Fruit fly (Drosophila melanogaster) whole organism, adult: Measurements from ENCODE around the gene CG5196.

Experiments used
- CG7101 ChIP-seq: fragments of 200-800 bp; sonication (Bioruptor generic); optimal IDR thresholded peaks from 2 replicates; lab custom pipeline; 2018; ENCODE audit warnings: missing biosample characterization, mild to moderate bottlenecking, missing genetic modification characterization, moderate library complexity
- Mnt ChIP-seq: fragments of 200-800 bp; sonication (Bioruptor generic); optimal IDR thresholded peaks from 2 replicates; lab custom pipeline; 2016; ENCODE audit warnings: missing biosample characterization, mild to moderate bottlenecking, missing genetic modification characterization
- bab1 ChIP-seq: fragments of 200-800 bp; sonication (Bioruptor generic); optimal IDR thresholded peaks from 3 replicates; lab custom pipeline; 2019; ENCODE audit warnings: missing biosample characterization, mild to moderate bottlenecking, missing genetic modification characterization, moderate library complexity
- cic ChIP-seq: fragments of 200-800 bp; sonication (Bioruptor generic); optimal IDR thresholded peaks from 2 replicates; lab custom pipeline; 2017; ENCODE audit warnings: missing biosample characterization, mild to moderate bottlenecking, missing genetic modification characterization, moderate library complexity
- kay ChIP-seq: fragments of 200-800 bp; sonication (Bioruptor generic); peaks from one replicate; lab custom pipeline; 2016; ENCODE audit warnings: missing biosample characterization, missing genetic modification characterization, borderline replicate concordance
- tj ChIP-seq: fragments of 200-800 bp; sonication (Bioruptor generic); optimal IDR thresholded peaks from 3 replicates; lab custom pipeline; 2017; ENCODE audit warnings: missing biosample characterization, mild to moderate bottlenecking, missing genetic modification characterization, moderate library complexity
- toe ChIP-seq: fragments of 200-800 bp; sonication (Bioruptor generic); optimal IDR thresholded peaks from 2 replicates; lab custom pipeline; 2016; ENCODE audit warnings: missing biosample characterization, missing genetic modification characterization

Gene CG5196

dm6 chr3R:12459879-12460522 lies 51.9 kb downstream of the CG5196 start, which contains the start of the genes CG5961 and Polr3C:
Gene CG5961 (minus strand): TSS chr3R:12460294.
Gene Polr3C (plus strand): TSS chr3R:12460414.
- TF ChIP-seq cic (GFP tag; lab: Kevin White, UChicago): peak; percentile 39
- peak; percentile 49 for TF ChIP-seq bab1
- TF ChIP-seq tj (GFP tag; lab: Kevin White, UChicago): peak; percentile 85
- TF ChIP-seq kay: no peak
- no peak for TF ChIP-seq toe
- peak; percentile 16 for TF ChIP-seq CG7101 (tag; lab: Kevin White, UChicago)
- TF ChIP-seq Mnt (GFP tag; lab: Kevin White, UChicago): peak; percentile 82
